Worm (Caenorhabditis elegans): ENCODE data around the gene srx-7.
A peak's percentile ranks its signal among the peaks of the same experiment; 100 is the strongest.

srx-7 gene

ce11 chrV:525040-525439 is 35.0 kb upstream of the srx-7 start, which contains the start of gene R11G11.16:
Gene R11G11.16 (minus strand): TSS chrV:525140.
- TF ChIP-seq nhr-2 (tag; optimal IDR thresholded peaks at IDR 0.05) (no peak), cnd-1 (tag; optimal IDR thresholded peaks at IDR 0.05) (no peak), lsy-2 (tag; optimal IDR thresholded peaks at IDR 0.05) (no peak), snpc-4 (tag; optimal IDR thresholded peaks at IDR 0.05) (no peak), nhr-28 (tag; optimal IDR thresholded peaks at IDR 0.05) (no peak), nhr-12 (tag; optimal IDR thresholded peaks at IDR 0.05) (no peak), lin-32 (GFP tag; optimal IDR thresholded peaks at IDR 0.05) (no peak), nhr-76 (tag; optimal IDR thresholded peaks at IDR 0.05) (no peak), tbx-8 (GFP tag; optimal IDR thresholded peaks at IDR 0.05) (no peak), lin-13 (tag; optimal IDR thresholded peaks at IDR 0.05) (no peak), bed-3 (GFP tag; optimal IDR thresholded peaks at IDR 0.05) (no peak), flh-1 (GFP tag; optimal IDR thresholded peaks at IDR 0.05) (no peak), M03D4.4 (tag; optimal IDR thresholded peaks at IDR 0.05) (no peak), ceh-83 (GFP tag; optimal IDR thresholded peaks at IDR 0.05) (no peak), ceh-39 (tag; optimal IDR thresholded peaks at IDR 0.05) (no peak)

ce11 chrV:527602-528001 is 32.4 kb upstream of the srx-7 start, which contains the start of gene srw-108:
Gene srw-108 (plus strand): TSS chrV:527902.
- no peak for TF ChIP-seq mab-5 (tag; optimal IDR thresholded peaks at IDR 0.05)
- no peak for TF ChIP-seq snpc-4 (tag; optimal IDR thresholded peaks at IDR 0.05)
- no peak for TF ChIP-seq elt-1 (tag; optimal IDR thresholded peaks at IDR 0.05; ENCODE audit: borderline replicate concordance, insufficient read depth)
- TF ChIP-seq drap-1 (GFP tag; optimal IDR thresholded peaks at IDR 0.05) = no peak
- no peak for TF ChIP-seq unc-39 (tag; optimal IDR thresholded peaks at IDR 0.05)
- no peak for TF ChIP-seq ceh-43 (GFP tag; optimal IDR thresholded peaks at IDR 0.05)
- TF ChIP-seq ztf-11 (tag; optimal IDR thresholded peaks at IDR 0.05) = no peak
- no peak for TF ChIP-seq ham-2 (GFP tag; optimal IDR thresholded peaks at IDR 0.05)
- no peak for TF ChIP-seq hlh-1 (tag; optimal IDR thresholded peaks at IDR 0.05)

DNA sequence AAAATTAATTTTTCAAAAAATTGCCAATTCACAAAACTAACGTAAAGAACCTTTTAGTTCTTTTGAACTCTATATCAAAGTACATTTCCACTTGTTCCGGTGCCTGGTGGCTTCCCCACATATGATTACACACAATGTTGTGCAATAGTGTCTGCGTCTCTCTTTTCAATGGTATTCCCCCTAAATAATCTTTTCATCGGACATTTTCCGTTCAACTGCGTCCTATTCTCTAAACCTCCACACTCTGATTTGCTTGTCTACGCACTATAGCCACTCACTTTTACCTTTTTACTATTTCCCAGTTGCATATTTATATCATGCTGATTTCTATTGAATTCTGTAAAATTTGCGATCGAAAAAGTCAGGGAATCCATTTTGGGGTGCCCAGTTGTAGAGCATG is 27.9 kb upstream of the srx-7 start, which contains the start of gene nhr-58:
TSS of gene nhr-58 (plus strand) at position 214 of the 400 bp plus-strand sequence.
- TF ChIP-seq sem-2 (GFP tag; optimal IDR thresholded peaks at IDR 0.05) = no peak
- no peak for TF ChIP-seq mep-1 (tag; optimal IDR thresholded peaks at IDR 0.05)
- peak; percentile 83 for TF ChIP-seq elt-3 (tag; optimal IDR thresholded peaks at IDR 0.05)
- peak; percentile 61 for TF ChIP-seq ces-1 (GFP tag; optimal IDR thresholded peaks at IDR 0.05)
- peak; percentile 54 for TF ChIP-seq elt-1 (tag; optimal IDR thresholded peaks at IDR 0.05; ENCODE audit: borderline replicate concordance, insufficient read depth)
- no peak for TF ChIP-seq lin-13 (tag; optimal IDR thresholded peaks at IDR 0.05)
- no peak for TF ChIP-seq blmp-1 (tag; optimal IDR thresholded peaks at IDR 0.05)
- TF ChIP-seq mls-2 (tag; optimal IDR thresholded peaks at IDR 0.05) = peak; percentile 2
- peak; percentile 27 for TF ChIP-seq unc-120 (tag; optimal IDR thresholded peaks at IDR 0.05; ENCODE audit: poor library complexity, severe bottlenecking)
- TF ChIP-seq snpc-4 (tag; optimal IDR thresholded peaks at IDR 0.05) = no peak
- peak; percentile 59 for TF ChIP-seq ham-2 (GFP tag; optimal IDR thresholded peaks at IDR 0.05)
- peak; percentile 17 for TF ChIP-seq pha-4 (tag; optimal IDR thresholded peaks at IDR 0.05)

- TF ChIP-seq flh-1 (GFP tag; optimal IDR thresholded peaks at IDR 0.05) (no peak), unc-39 (tag; optimal IDR thresholded peaks at IDR 0.05) (no peak), zip-8 (tag; optimal IDR thresholded peaks at IDR 0.05) (no peak), cnd-1 (tag; optimal IDR thresholded peaks at IDR 0.05) (no peak), ceh-39 (tag; optimal IDR thresholded peaks at IDR 0.05) (no peak), elt-1 (tag; optimal IDR thresholded peaks at IDR 0.05; ENCODE audit: borderline replicate concordance, insufficient read depth) (peak; percentile 3), unc-62 (GFP tag; optimal IDR thresholded peaks at IDR 0.05) (no peak), unc-120 (tag; optimal IDR thresholded peaks at IDR 0.05; ENCODE audit: poor library complexity, severe bottlenecking) (no peak)
Observed at ce11 chrV:534176-534575, 25.8 kb upstream of the srx-7 start, which contains the start of gene nhr-132. Gene nhr-132 (plus strand): TSS chrV:534446.

DNA sequence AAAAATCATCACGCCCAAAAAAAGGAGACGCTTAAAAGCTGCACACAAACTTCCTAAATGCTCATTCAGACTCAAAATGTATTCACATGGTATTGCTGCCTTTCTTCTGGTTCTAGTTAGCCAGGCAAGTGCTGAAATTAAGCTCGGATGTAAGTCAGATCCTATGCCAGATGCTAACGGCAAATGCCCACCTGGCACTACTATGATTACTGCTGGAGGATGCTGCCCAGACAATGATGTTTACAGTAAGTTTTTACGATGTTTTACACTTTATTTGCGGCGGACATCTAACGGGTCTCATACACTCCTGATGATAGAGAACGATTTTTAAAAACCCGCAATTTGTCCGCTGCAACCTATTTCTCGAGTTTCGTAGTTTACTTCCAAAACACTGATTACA is 23.4 kb upstream of the srx-7 start, which contains the start of gene C14C6.5:
TSS of gene C14C6.5 (plus strand) at position 58 of the 400 bp plus-strand sequence.
- TF ChIP-seq nhr-2 (tag; optimal IDR thresholded peaks at IDR 0.05) (no peak), cnd-1 (tag; optimal IDR thresholded peaks at IDR 0.05) (no peak), mep-1 (tag; optimal IDR thresholded peaks at IDR 0.05) (no peak), pha-4 (tag; optimal IDR thresholded peaks at IDR 0.05) (no peak), flh-1 (GFP tag; optimal IDR thresholded peaks at IDR 0.05) (no peak), hlh-1 (tag; optimal IDR thresholded peaks at IDR 0.05) (no peak), tbx-8 (GFP tag; optimal IDR thresholded peaks at IDR 0.05) (no peak), unc-62 (GFP tag; optimal IDR thresholded peaks at IDR 0.05) (no peak), zip-8 (tag; optimal IDR thresholded peaks at IDR 0.05) (no peak), ceh-83 (GFP tag; optimal IDR thresholded peaks at IDR 0.05) (no peak)
